Worm (Caenorhabditis elegans) whole organism, L2 larva: ENCODE measurements around the gene F41B4.2.

ENCODE experiments used
- ama-1 ChIP-seq: fragments of 150-350 bp; optimal IDR thresholded peaks from 2 replicates; lab custom pipeline; 2018; ENCODE audit warnings: inconsistent platforms
- blmp-1 ChIP-seq: sonication (generic microtip); optimal IDR thresholded peaks from 2 replicates; lab custom pipeline; 2017; ENCODE audit warnings: missing genetic modification characterization, mild to moderate bottlenecking, missing compliant biosample characterization, antibody characterized with exemption, moderate library complexity; ENCODE audit not compliant: insufficient read depth
- ceh-82 ChIP-seq: fragments of 150-350 bp; optimal IDR thresholded peaks from 2 replicates; lab custom pipeline; 2014; ENCODE audit warnings: missing biosample characterization, missing genetic modification characterization
- egl-27 ChIP-seq: sonication (generic microtip); optimal IDR thresholded peaks from 3 replicates; lab custom pipeline; 2017; ENCODE audit warnings: missing biosample characterization, missing genetic modification reagents, missing genetic modification characterization
- lin-11 ChIP-seq: fragments of 150-350 bp; sonication (generic microtip); optimal IDR thresholded peaks from 2 replicates; lab custom pipeline; 2014; ENCODE audit warnings: missing biosample characterization, missing genetic modification characterization, inconsistent platforms, mixed read lengths
- lsy-2 ChIP-seq, 2 experiments: fragments of 150-350 bp in 1 of 2; sonication (generic microtip) in 1 of 2; optimal IDR thresholded peaks; 2 replicates each; lab custom pipeline; 2014 to 2017; ENCODE audit warnings: missing biosample characterization in 2 of 2, missing genetic modification characterization in 2 of 2
- nhr-12 ChIP-seq: fragments of 150-350 bp; optimal IDR thresholded peaks from 2 replicates; lab custom pipeline; 2014; ENCODE audit warnings: missing biosample characterization, missing genetic modification characterization
- nhr-23 ChIP-seq: fragments of 150-350 bp; optimal IDR thresholded peaks from 2 replicates; lab custom pipeline; 2014; ENCODE audit warnings: missing biosample characterization, missing genetic modification reagents, missing genetic modification characterization
- nhr-77 ChIP-seq: fragments of 150-350 bp; optimal IDR thresholded peaks from 2 replicates; lab custom pipeline; 2014; ENCODE audit warnings: missing biosample characterization, missing genetic modification characterization
- skn-1 ChIP-seq: sonication (generic microtip); optimal IDR thresholded peaks from 2 replicates; lab custom pipeline; 2017; ENCODE audit warnings: missing biosample characterization, missing genetic modification characterization
- snpc-4 ChIP-seq: fragments of 150-350 bp; optimal IDR thresholded peaks from 2 replicates; lab custom pipeline; 2014; ENCODE audit warnings: missing biosample characterization, missing genetic modification characterization
- unc-62 ChIP-seq: fragments of 150-350 bp; optimal IDR thresholded peaks from 2 replicates; lab custom pipeline; 2014; ENCODE audit warnings: missing biosample characterization, missing genetic modification reagents, missing genetic modification characterization
- ztf-11 ChIP-seq: sonication (generic microtip); optimal IDR thresholded peaks from 2 replicates; lab custom pipeline; 2017; ENCODE audit warnings: missing biosample characterization, missing genetic modification characterization
- ztf-4 ChIP-seq: fragments of 150-350 bp; optimal IDR thresholded peaks from 2 replicates; lab custom pipeline; 2014; ENCODE audit warnings: missing biosample characterization, missing genetic modification characterization

DNA sequence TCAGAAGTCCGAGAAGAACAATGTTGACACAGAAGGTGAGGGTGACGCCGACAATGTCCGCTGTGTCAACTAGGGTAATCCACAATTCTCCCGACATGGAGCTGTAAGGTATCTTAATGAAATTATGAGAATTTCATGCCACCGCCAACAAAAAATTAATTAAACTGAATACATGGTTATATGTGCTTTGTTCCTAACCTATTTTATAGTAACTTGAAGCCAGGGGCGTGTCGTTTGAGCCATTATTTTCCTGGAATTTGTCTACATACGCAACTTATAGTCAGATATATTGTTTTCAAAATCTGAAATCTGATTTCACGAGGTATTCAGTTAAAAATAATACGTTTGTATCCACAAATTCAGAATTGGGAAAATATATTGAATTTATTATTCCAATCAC, 30.8 kb upstream of the F41B4.2 start, which contains the start of gene odr-10:
- TF ChIP-seq snpc-4 (no peak), unc-62 (GFP tag; lab: Kevin White, UChicago) (no peak), blmp-1 (no peak), skn-1 (tag; lab: Kevin White, UChicago) (no peak), ztf-4 (tag; lab: Kevin White, UChicago) (no peak), ztf-11 (tag; lab: Kevin White, UChicago) (no peak), nhr-23 (no peak), nhr-12 (no peak), ceh-82 (tag; lab: Kevin White, UChicago) (no peak), nhr-77 (tag; lab: Kevin White, UChicago) (no peak), lin-11 (tag; lab: Kevin White, UChicago) (no peak), egl-27 (no peak), lsy-2 (tag; optimal IDR thresholded peaks at IDR 0.05; lab: Kevin White, UChicago) (no peak), ama-1 (lab: Kevin White, UChicago) (no peak)
